Fruit fly (Drosophila melanogaster) whole organism, embryonic: Measurements from ENCODE around the gene galla-2.
A peak's percentile ranks its signal among the peaks of the same experiment; 100 is the strongest.

ENCODE experiments used
- Ada2b ChIP-seq: fragments of 200-800 bp; sonication (Bioruptor generic); IDR thresholded peaks from 2 replicates; pipeline ENCODE4 v1.3.6; 2022; ENCODE audit warnings: missing biosample characterization, missing genetic modification characterization
- CG10321 ChIP-seq: fragments of 200-800 bp; sonication (Bioruptor generic); IDR thresholded peaks from 2 replicates; pipeline ENCODE4 v1.3.6; 2022; ENCODE audit warnings: missing biosample characterization, missing genetic modification characterization
- CG10431 ChIP-seq: fragments of 200-800 bp; sonication (Bioruptor generic); optimal IDR thresholded peaks from 3 replicates; lab custom pipeline; 2018; ENCODE audit warnings: missing biosample characterization, mild to moderate bottlenecking, missing genetic modification characterization
- CG11398 ChIP-seq: fragments of 200-800 bp; sonication (Bioruptor generic); optimal IDR thresholded peaks from 2 replicates; lab custom pipeline; 2016; ENCODE audit warnings: missing biosample characterization, missing genetic modification characterization
- CG11560 ChIP-seq: fragments of 200-800 bp; sonication (Bioruptor generic); IDR thresholded peaks from 3 replicates; pipeline ENCODE4 v1.3.6; 2022; ENCODE audit warnings: missing biosample characterization, missing genetic modification characterization
- CG15073 ChIP-seq: fragments of 200-800 bp; sonication (Bioruptor generic); optimal IDR thresholded peaks from 2 replicates; lab custom pipeline; 2016; ENCODE audit warnings: missing biosample characterization, missing genetic modification characterization
- CG1529 ChIP-seq: fragments of 200-800 bp; sonication (Bioruptor generic); optimal IDR thresholded peaks from 3 replicates; lab custom pipeline; 2018; ENCODE audit warnings: missing biosample characterization, missing genetic modification characterization
- CG1602 ChIP-seq: fragments of 200-800 bp; sonication (Bioruptor generic); optimal IDR thresholded peaks from 3 replicates; lab custom pipeline; 2016; ENCODE audit warnings: missing biosample characterization, missing genetic modification characterization
- CG16815 ChIP-seq: fragments of 200-800 bp; sonication (Bioruptor generic); optimal IDR thresholded peaks from 3 replicates; lab custom pipeline; 2017; ENCODE audit warnings: missing biosample characterization, mild to moderate bottlenecking, missing genetic modification characterization
- CG2199 ChIP-seq: fragments of 200-800 bp; sonication (Bioruptor generic); IDR thresholded peaks from 3 replicates; pipeline ENCODE4 v1.3.6; 2022; ENCODE audit warnings: missing biosample characterization, missing genetic modification characterization
- CG2202 ChIP-seq: fragments of 200-800 bp; sonication (Bioruptor generic); optimal IDR thresholded peaks from 2 replicates; lab custom pipeline; 2018; ENCODE audit warnings: missing biosample characterization, mild to moderate bottlenecking, missing genetic modification characterization
- CG34422 ChIP-seq: fragments of 200-800 bp; sonication (Bioruptor generic); IDR thresholded peaks from 3 replicates; pipeline ENCODE4 v1.3.6; 2022; ENCODE audit warnings: missing biosample characterization, missing genetic modification characterization
- CG4820 ChIP-seq: fragments of 200-800 bp; sonication (Bioruptor generic); optimal IDR thresholded peaks from 3 replicates; lab custom pipeline; 2016; ENCODE audit warnings: missing biosample characterization, missing genetic modification characterization
- CG5953 ChIP-seq: fragments of 200-800 bp; sonication (Bioruptor generic); IDR thresholded peaks from 2 replicates; pipeline ENCODE4 v1.3.6; 2022; ENCODE audit warnings: missing biosample characterization, missing genetic modification characterization
- CG6683 ChIP-seq: fragments of 200-800 bp; sonication (Bioruptor generic); optimal IDR thresholded peaks from 2 replicates; lab custom pipeline; 2017; ENCODE audit warnings: missing biosample characterization, mild to moderate bottlenecking, missing genetic modification characterization, missing genetic modification reagents
- CG6791 ChIP-seq: fragments of 200-800 bp; sonication (Bioruptor generic); IDR thresholded peaks from 3 replicates; pipeline ENCODE4 v1.3.6; 2022; ENCODE audit warnings: missing biosample characterization, missing genetic modification characterization; ENCODE audit not compliant: partially characterized antibody
- CG7745 ChIP-seq: fragments of 200-800 bp; sonication (Bioruptor generic); optimal IDR thresholded peaks from 2 replicates; lab custom pipeline; 2018; ENCODE audit warnings: missing biosample characterization, mild to moderate bottlenecking, missing genetic modification characterization, moderate library complexity
- CG8924 ChIP-seq: fragments of 200-800 bp; optimal IDR thresholded peaks from 3 replicates; lab custom pipeline; 2019; ENCODE audit warnings: missing biosample characterization, mild to moderate bottlenecking, missing genetic modification characterization, moderate library complexity
- CG9437 ChIP-seq: fragments of 200-800 bp; sonication (Bioruptor generic); optimal IDR thresholded peaks from 2 replicates; lab custom pipeline; 2018; ENCODE audit warnings: missing biosample characterization, mild to moderate bottlenecking, missing genetic modification characterization
- CoRest ChIP-seq: fragments of 200-800 bp; sonication (Bioruptor generic); optimal IDR thresholded peaks from 3 replicates; lab custom pipeline; 2018; ENCODE audit warnings: missing biosample characterization, mild to moderate bottlenecking, missing genetic modification characterization, moderate library complexity
- Dfd ChIP-seq, 2 experiments: fragments of >200 bp; optimal IDR thresholded peaks; 2 replicates each; lab custom pipeline; 2017; ENCODE audit warnings: missing biosample characterization in 2 of 2, missing genetic modification characterization in 2 of 2
- Hmr ChIP-seq: fragments of 200-800 bp; sonication (Bioruptor generic); optimal IDR thresholded peaks from 3 replicates; lab custom pipeline; 2017; ENCODE audit warnings: mild to moderate bottlenecking, missing biosample characterization, missing genetic modification reagents, missing genetic modification characterization
- Hsf ChIP-seq: fragments of 200-800 bp; sonication (Bioruptor generic); optimal IDR thresholded peaks from 3 replicates; lab custom pipeline; 2016; ENCODE audit warnings: missing biosample characterization, missing genetic modification characterization
- Kr ChIP-seq: fragments of 200-800 bp; sonication (Bioruptor generic); optimal IDR thresholded peaks from 2 replicates; lab custom pipeline; 2017; ENCODE audit warnings: missing biosample characterization, mild to moderate bottlenecking, missing genetic modification characterization
- Lhr ChIP-seq: fragments of 200-800 bp; sonication (Bioruptor generic); optimal IDR thresholded peaks from 3 replicates; lab custom pipeline; 2017; ENCODE audit warnings: mild to moderate bottlenecking, missing biosample characterization, missing genetic modification reagents, missing genetic modification characterization
- MTF-1 ChIP-seq: fragments of 200-800 bp; sonication (Bioruptor generic); optimal IDR thresholded peaks from 2 replicates; lab custom pipeline; 2018; ENCODE audit warnings: missing biosample characterization, mild to moderate bottlenecking, missing genetic modification characterization, borderline replicate concordance
- Meics ChIP-seq: fragments of 200-800 bp; sonication (Bioruptor generic); optimal IDR thresholded peaks from 2 replicates; lab custom pipeline; 2017; ENCODE audit warnings: missing biosample characterization, mild to moderate bottlenecking, missing genetic modification characterization
- Ravus ChIP-seq: fragments of 200-800 bp; sonication (Bioruptor generic); IDR thresholded peaks from 2 replicates; pipeline ENCODE4 v1.3.6; 2022; ENCODE audit warnings: missing biosample characterization, missing genetic modification characterization
- Sox100B ChIP-seq: fragments of 200-800 bp; sonication (Bioruptor generic); optimal IDR thresholded peaks from 3 replicates; lab custom pipeline; 2018; ENCODE audit warnings: missing biosample characterization, mild to moderate bottlenecking, missing genetic modification characterization
- Sry-β ChIP-seq: fragments of 200-800 bp; sonication (Bioruptor generic); optimal IDR thresholded peaks from 2 replicates; lab custom pipeline; 2018; ENCODE audit warnings: missing biosample characterization, mild to moderate bottlenecking, missing genetic modification characterization, moderate library complexity
- ac ChIP-seq: fragments of 200-800 bp; sonication (Bioruptor generic); optimal IDR thresholded peaks from 3 replicates; lab custom pipeline; 2017; ENCODE audit warnings: missing biosample characterization, mild to moderate bottlenecking, missing genetic modification characterization
- ase ChIP-seq: fragments of 200-800 bp; sonication (Bioruptor generic); IDR thresholded peaks from 3 replicates; pipeline ENCODE4 v1.3.6; 2022; ENCODE audit warnings: missing biosample characterization, missing genetic modification characterization
- ash1 ChIP-seq: fragments of 200-800 bp; sonication (Bioruptor generic); optimal IDR thresholded peaks from 2 replicates; lab custom pipeline; 2018; ENCODE audit warnings: missing biosample characterization, mild to moderate bottlenecking, missing genetic modification characterization
- bbx ChIP-seq: fragments of 200-800 bp; sonication (Bioruptor generic); IDR thresholded peaks from 2 replicates; pipeline ENCODE4 v1.3.6; 2022; ENCODE audit warnings: missing biosample characterization, missing genetic modification characterization; ENCODE audit not compliant: partially characterized antibody
- disco-r ChIP-seq: fragments of 200-800 bp; sonication (Bioruptor generic); optimal IDR thresholded peaks from 2 replicates; lab custom pipeline; 2016; ENCODE audit warnings: missing biosample characterization, missing genetic modification characterization
- exex ChIP-seq: fragments of 200-800 bp; sonication (Bioruptor generic); optimal IDR thresholded peaks from 4 replicates; lab custom pipeline; 2018; ENCODE audit warnings: missing biosample characterization, mild to moderate bottlenecking, missing genetic modification characterization, moderate library complexity
- gsb-n ChIP-seq: fragments of 200-800 bp; sonication (Bioruptor generic); optimal IDR thresholded peaks from 3 replicates; lab custom pipeline; 2018; ENCODE audit warnings: missing biosample characterization, mild to moderate bottlenecking, missing genetic modification characterization
- insv ChIP-seq, 2 experiments: fragments of 200-800 bp; sonication (Bioruptor generic); optimal IDR thresholded peaks; 3 replicates each; lab custom pipeline; 2016 to 2018; ENCODE audit warnings: missing biosample characterization in 2 of 2, missing genetic modification characterization in 2 of 2
- luna ChIP-seq: fragments of 200-800 bp; sonication (Bioruptor generic); optimal IDR thresholded peaks from 2 replicates; lab custom pipeline; 2016; ENCODE audit warnings: missing biosample characterization, missing genetic modification characterization
- oc ChIP-seq: fragments of 200-800 bp; sonication (Bioruptor generic); optimal IDR thresholded peaks from 2 replicates; lab custom pipeline; 2018; ENCODE audit warnings: missing biosample characterization, mild to moderate bottlenecking, missing genetic modification characterization, moderate library complexity
- p53 ChIP-seq: fragments of 200-800 bp; sonication (Bioruptor generic); optimal IDR thresholded peaks from 2 replicates; lab custom pipeline; 2016; ENCODE audit warnings: missing biosample characterization, missing genetic modification characterization
- pfk ChIP-seq: fragments of 200-800 bp; sonication (Bioruptor generic); optimal IDR thresholded peaks from 2 replicates; lab custom pipeline; 2018; ENCODE audit warnings: missing biosample characterization, mild to moderate bottlenecking, missing genetic modification characterization, moderate library complexity
- prd ChIP-seq, 3 experiments: fragments of >200 bp in 2 of 3; fragments of 200-800 bp in 1 of 3; sonication (Bioruptor generic) in 1 of 3; optimal IDR thresholded peaks in 2 of 3; IDR thresholded peaks in 1 of 3; 2 replicates in 2 of 3; 3 replicates in 1 of 3; pipeline versions ENCODE4 v1.3.6 to Lab custom; 2017 to 2022; ENCODE audit warnings: missing biosample characterization in 1 of 3, missing genetic modification characterization in 1 of 3
- pros ChIP-seq: fragments of 200-800 bp; sonication (Bioruptor generic); optimal IDR thresholded peaks from 3 replicates; lab custom pipeline; 2019; ENCODE audit warnings: missing biosample characterization, mild to moderate bottlenecking, missing genetic modification characterization, moderate library complexity
- pzg ChIP-seq: fragments of 200-800 bp; sonication (Bioruptor generic); optimal IDR thresholded peaks from 3 replicates; lab custom pipeline; 2018; ENCODE audit warnings: missing biosample characterization, mild to moderate bottlenecking, missing genetic modification characterization, moderate library complexity
- repo ChIP-seq: fragments of 200-800 bp; sonication (Bioruptor generic); optimal IDR thresholded peaks from 2 replicates; lab custom pipeline; 2016; ENCODE audit warnings: missing biosample characterization, missing genetic modification characterization
- scrt ChIP-seq: fragments of 200-800 bp; sonication (Bioruptor generic); optimal IDR thresholded peaks from 2 replicates; lab custom pipeline; 2018; ENCODE audit warnings: missing biosample characterization, mild to moderate bottlenecking, missing genetic modification characterization, moderate library complexity
- sqz ChIP-seq: fragments of 200-800 bp; sonication (Bioruptor generic); optimal IDR thresholded peaks from 3 replicates; lab custom pipeline; 2018; ENCODE audit warnings: missing biosample characterization, mild to moderate bottlenecking, missing genetic modification characterization
- stc ChIP-seq: fragments of 200-800 bp; sonication (Bioruptor generic); IDR thresholded peaks from 2 replicates; pipeline ENCODE4 v1.3.6; 2022; ENCODE audit warnings: missing biosample characterization, missing genetic modification characterization
- tll ChIP-seq, 2 experiments: fragments of 200-800 bp in 1 of 2; fragments of >200 bp in 1 of 2; sonication (Bioruptor generic) in 1 of 2; optimal IDR thresholded peaks; 2 replicates each; lab custom pipeline; 2017 to 2019; ENCODE audit warnings: missing biosample characterization in 2 of 2, missing genetic modification characterization in 2 of 2, mild to moderate bottlenecking in 1 of 2, moderate library complexity in 1 of 2

galla-2 gene

DNA sequence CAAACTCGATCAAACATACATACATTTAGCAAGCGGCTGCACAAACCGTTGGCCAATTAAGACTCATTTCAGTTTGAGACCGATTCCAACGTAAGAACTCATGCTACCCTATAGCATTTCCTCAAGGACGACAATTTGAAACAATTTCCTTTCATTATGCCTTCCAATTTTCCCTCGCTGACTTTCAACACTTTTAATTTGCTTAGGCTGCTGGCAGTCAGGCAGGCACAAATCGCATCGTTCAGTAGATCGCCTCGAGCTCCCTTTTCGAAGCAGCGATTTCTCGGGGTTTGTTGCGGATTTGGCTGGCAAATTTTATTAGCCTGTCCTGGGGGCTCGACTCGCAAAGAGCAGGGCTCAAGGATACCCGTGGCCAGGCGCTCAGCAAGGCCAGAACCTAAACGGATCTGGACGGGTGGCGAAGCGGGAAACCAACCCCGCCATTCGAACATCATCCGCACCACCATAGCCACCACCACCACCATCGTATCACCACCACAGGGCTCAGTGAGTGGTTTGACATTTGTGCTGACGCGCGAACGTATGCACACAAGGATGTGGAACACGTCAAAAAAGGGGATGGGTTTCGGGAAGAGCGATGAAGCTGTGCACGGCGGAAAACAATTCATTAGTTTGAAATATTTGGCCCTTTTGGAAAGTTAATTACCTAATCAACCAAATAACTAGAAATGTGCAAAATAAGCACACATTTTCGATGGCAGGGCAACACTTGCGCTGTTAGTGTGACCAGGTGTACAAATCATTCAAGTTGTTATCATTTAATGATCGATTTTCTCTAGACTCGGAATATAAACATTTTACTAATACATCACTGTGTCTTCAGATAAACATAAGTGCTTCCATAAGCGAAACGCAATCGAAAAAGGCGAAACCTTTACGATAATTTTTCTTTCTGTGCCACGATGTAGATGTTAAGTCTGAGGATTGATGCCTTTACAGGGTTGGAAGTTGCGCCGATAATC, 37.9 kb upstream of the galla-2 start (continued):
- TF ChIP-seq ash1 (GFP tag; lab: Kevin White, UChicago), result no peak
- TF ChIP-seq ac, result no peak
- TF ChIP-seq CG9437 (GFP tag; lab: Kevin White, UChicago), result no peak
- no peak for TF ChIP-seq CG34422
- TF ChIP-seq pzg (GFP tag; lab: Kevin White, UChicago), result no peak
- TF ChIP-seq CG10321 (GFP tag; lab: Robert Waterston, UW), result no peak
- TF ChIP-seq pfk (GFP tag; lab: Kevin White, UChicago), result no peak
- TF ChIP-seq Ada2b (GFP tag; lab: Robert Waterston, UW), result no peak
- no peak for TF ChIP-seq Meics
- no peak for TF ChIP-seq CG11560
- no peak for TF ChIP-seq CG6791 (GFP tag; lab: Robert Waterston, UW)
- TF ChIP-seq Hsf, result peak; percentile 39
- no peak for TF ChIP-seq luna (GFP tag; lab: Kevin White, UChicago)
- no peak for TF ChIP-seq bbx
- no peak for TF ChIP-seq disco-r (GFP tag; lab: Kevin White, UChicago)
- TF ChIP-seq exex (tag; lab: Kevin White, UChicago), result no peak
- TF ChIP-seq CG5953, result no peak
- peak; percentile 32 for TF ChIP-seq CG16815
- TF ChIP-seq Ravus (GFP tag; lab: Robert Waterston, UW), result no peak
- TF ChIP-seq CG2202 (tag; lab: Kevin White, UChicago), result peak; percentile 56
- peak; percentile 20 for TF ChIP-seq Sry-β
- TF ChIP-seq p53 (GFP tag; lab: Kevin White, UChicago), result no peak
- TF ChIP-seq CG1602, result peak; percentile 3
- TF ChIP-seq CG8924, result peak; percentile 49
- TF ChIP-seq CG6683, result no peak
- TF ChIP-seq insv (GFP tag; optimal IDR thresholded peaks at IDR 0.05; lab: Kevin White, UChicago), result no peak
- no peak for TF ChIP-seq repo (GFP tag; lab: Kevin White, UChicago)
- TF ChIP-seq Dfd (GFP tag; optimal IDR thresholded peaks at IDR 0.05; lab: Kevin White, UChicago), result no peak

DNA sequence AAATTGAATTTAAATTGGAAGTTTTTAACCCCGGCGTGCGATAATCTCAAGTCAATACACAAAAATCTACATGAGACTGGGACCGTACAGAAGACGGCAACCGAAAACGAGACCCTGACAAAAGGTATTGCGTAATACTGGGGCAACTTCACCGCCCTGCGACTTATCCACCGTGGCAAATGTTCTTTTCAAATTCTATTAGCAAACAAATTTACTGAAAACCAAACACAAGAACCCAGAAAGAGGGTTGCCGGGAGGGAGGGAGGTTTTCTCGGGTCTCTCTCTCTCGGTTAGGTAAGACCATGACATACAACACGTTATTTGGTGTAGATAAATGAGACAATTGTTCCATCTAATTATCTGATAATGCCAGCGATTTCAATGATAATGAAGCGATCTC, 36.9 kb upstream of the galla-2 start:
- TF ChIP-seq CG2199 (GFP tag; lab: Robert Waterston, UW) (no peak), MTF-1 (GFP tag; lab: Kevin White, UChicago) (no peak), stc (no peak), ase (GFP tag; lab: Robert Waterston, UW) (no peak), CG15073 (GFP tag; lab: Kevin White, UChicago) (no peak), sqz (GFP tag; lab: Kevin White, UChicago) (no peak), CG10431 (GFP tag; lab: Kevin White, UChicago) (peak; percentile 49), pros (GFP tag; lab: Kevin White, UChicago) (peak; percentile 77), oc (tag; lab: Kevin White, UChicago) (peak; percentile 39), CG7745 (tag; lab: Kevin White, UChicago) (no peak), prd (optimal IDR thresholded peaks at IDR 0.05; lab: Kevin White, UChicago) (no peak), prd (GFP tag; IDR thresholded peaks at IDR 0.05; lab: Robert Waterston, UW) (no peak), CG11398 (GFP tag; lab: Kevin White, UChicago) (no peak), scrt (no peak), Hmr (GFP tag; lab: Kevin White, UChicago) (no peak), CG1529 (GFP tag; lab: Kevin White, UChicago) (no peak), gsb-n (tag; lab: Kevin White, UChicago) (peak; percentile 78), Sox100B (GFP tag; lab: Kevin White, UChicago) (no peak), tll (GFP tag; optimal IDR thresholded peaks at IDR 0.05; lab: Kevin White, UChicago) (peak in 1 of 2 experiments; percentile 51), CoRest (tag; lab: Kevin White, UChicago) (no peak), Kr (GFP tag; lab: Kevin White, UChicago) (peak; percentile 15), Lhr (GFP tag; lab: Kevin White, UChicago) (no peak), CG4820 (no peak)
